Fruit fly (Drosophila melanogaster) whole organism, embryonic: ENCODE data around the gene Catsup.
A peak's percentile ranks its signal among the peaks of the same experiment; 100 is the strongest.

Experiments used
- Abd-B ChIP-seq: fragments of 200-800 bp; sonication (Bioruptor generic); optimal IDR thresholded peaks from 2 replicates; lab custom pipeline; 2018; ENCODE audit warnings: missing biosample characterization, mild to moderate bottlenecking, missing genetic modification characterization, moderate library complexity
- Atf6 ChIP-seq: fragments of 200-800 bp; sonication (Bioruptor generic); IDR thresholded peaks from 2 replicates; pipeline ENCODE4 v1.3.6; 2022; ENCODE audit warnings: missing biosample characterization, missing genetic modification characterization
- BEAF-32 ChIP-seq: fragments of 200-800 bp; sonication (Bioruptor generic); optimal IDR thresholded peaks from 3 replicates; lab custom pipeline; 2017; ENCODE audit warnings: missing biosample characterization, missing genetic modification characterization, mild to moderate bottlenecking, moderate library complexity, missing genetic modification reagents
- C15 ChIP-seq: fragments of 200-800 bp; sonication (Bioruptor generic); IDR thresholded peaks from 3 replicates; pipeline ENCODE4 v1.3.6; 2022; ENCODE audit warnings: missing biosample characterization, missing genetic modification characterization
- CG10267 ChIP-seq: fragments of 200-800 bp; sonication (Bioruptor generic); optimal IDR thresholded peaks from 2 replicates; lab custom pipeline; 2018; ENCODE audit warnings: missing biosample characterization, mild to moderate bottlenecking, missing genetic modification characterization, moderate library complexity
- CG10654 ChIP-seq: fragments of 200-800 bp; sonication (Bioruptor generic); optimal IDR thresholded peaks from 2 replicates; lab custom pipeline; 2016; ENCODE audit warnings: missing biosample characterization, missing genetic modification characterization
- CG13287 ChIP-seq: fragments of 200-800 bp; sonication (Bioruptor generic); IDR thresholded peaks from 2 replicates; pipeline ENCODE4 v1.3.6; 2022; ENCODE audit warnings: missing biosample characterization, missing genetic modification characterization; ENCODE audit not compliant: partially characterized antibody
- CG13894 ChIP-seq: fragments of 200-800 bp; sonication (Bioruptor generic); optimal IDR thresholded peaks from 3 replicates; lab custom pipeline; 2018; ENCODE audit warnings: missing biosample characterization, mild to moderate bottlenecking, missing genetic modification characterization, moderate library complexity
- CG17328 ChIP-seq: fragments of 200-800 bp; sonication (Bioruptor generic); IDR thresholded peaks from 2 replicates; pipeline ENCODE4 v1.3.6; 2022; ENCODE audit warnings: missing biosample characterization, missing genetic modification characterization
- CG17359 ChIP-seq: fragments of 200-800 bp; sonication (Bioruptor generic); optimal IDR thresholded peaks from 3 replicates; lab custom pipeline; 2018; ENCODE audit warnings: missing biosample characterization, mild to moderate bottlenecking, missing genetic modification characterization, moderate library complexity
- CG17912 ChIP-seq: fragments of 200-800 bp; sonication (Bioruptor generic); optimal IDR thresholded peaks from 2 replicates; lab custom pipeline; 2018; ENCODE audit warnings: missing biosample characterization, mild to moderate bottlenecking, missing genetic modification characterization
- CG18764 ChIP-seq: fragments of 200-800 bp; sonication (Bioruptor generic); optimal IDR thresholded peaks from 3 replicates; lab custom pipeline; 2016; ENCODE audit warnings: missing biosample characterization, missing genetic modification characterization
- CG30431 ChIP-seq: fragments of 200-800 bp; sonication (Bioruptor generic); optimal IDR thresholded peaks from 2 replicates; lab custom pipeline; 2017; ENCODE audit warnings: missing biosample characterization, missing genetic modification characterization
- CG4404 ChIP-seq: fragments of 200-800 bp; sonication (Bioruptor generic); IDR thresholded peaks from 2 replicates; pipeline ENCODE4 v1.3.6; 2022; ENCODE audit warnings: missing biosample characterization, missing genetic modification characterization
- CG5245 ChIP-seq: fragments of 200-800 bp; sonication (Bioruptor generic); optimal IDR thresholded peaks from 3 replicates; lab custom pipeline; 2016; ENCODE audit warnings: missing biosample characterization, missing genetic modification characterization
- CG6683 ChIP-seq: fragments of 200-800 bp; sonication (Bioruptor generic); optimal IDR thresholded peaks from 2 replicates; lab custom pipeline; 2017; ENCODE audit warnings: missing biosample characterization, mild to moderate bottlenecking, missing genetic modification characterization, missing genetic modification reagents
- CG7357 ChIP-seq: fragments of 200-800 bp; sonication (Bioruptor generic); IDR thresholded peaks from 3 replicates; pipeline ENCODE4 v1.3.6; 2022; ENCODE audit warnings: missing biosample characterization, missing genetic modification characterization
- CG8765 ChIP-seq: fragments of 200-800 bp; sonication (Bioruptor generic); IDR thresholded peaks from 2 replicates; pipeline ENCODE4 v1.3.6; 2022; ENCODE audit warnings: missing biosample characterization, missing genetic modification characterization
- CG9876 ChIP-seq: fragments of 200-800 bp; sonication (Bioruptor generic); optimal IDR thresholded peaks from 2 replicates; lab custom pipeline; 2016; ENCODE audit warnings: missing biosample characterization, missing genetic modification characterization
- Chrac-16 ChIP-seq: fragments of 200-800 bp; sonication (Bioruptor generic); optimal IDR thresholded peaks from 3 replicates; lab custom pipeline; 2016; ENCODE audit warnings: missing biosample characterization, missing genetic modification characterization
- Dip3 ChIP-seq: fragments of 200-800 bp; sonication (Bioruptor generic); optimal IDR thresholded peaks from 3 replicates; lab custom pipeline; 2016; ENCODE audit warnings: missing biosample characterization, missing genetic modification characterization
- Dref ChIP-seq: fragments of 200-800 bp; sonication (Bioruptor generic); IDR thresholded peaks from 2 replicates; pipeline ENCODE4 v1.3.6; 2022; ENCODE audit warnings: missing biosample characterization, missing genetic modification characterization
- Fer1 ChIP-seq: fragments of 200-800 bp; sonication (Bioruptor generic); optimal IDR thresholded peaks from 2 replicates; lab custom pipeline; 2017; ENCODE audit warnings: missing biosample characterization, mild to moderate bottlenecking, missing genetic modification characterization
- HLH3B ChIP-seq: fragments of 200-800 bp; sonication (Bioruptor generic); IDR thresholded peaks from 2 replicates; pipeline ENCODE4 v1.3.6; 2022; ENCODE audit warnings: missing biosample characterization, missing genetic modification characterization
- HLH54F ChIP-seq: fragments of 200-800 bp; sonication (Bioruptor generic); optimal IDR thresholded peaks from 3 replicates; lab custom pipeline; 2016; ENCODE audit warnings: missing biosample characterization, missing genetic modification characterization
- Hmr ChIP-seq: fragments of 200-800 bp; sonication (Bioruptor generic); optimal IDR thresholded peaks from 3 replicates; lab custom pipeline; 2017; ENCODE audit warnings: mild to moderate bottlenecking, missing biosample characterization, missing genetic modification reagents, missing genetic modification characterization
- Hmx ChIP-seq: fragments of 200-800 bp; sonication (Bioruptor generic); optimal IDR thresholded peaks from 2 replicates; lab custom pipeline; 2016; ENCODE audit warnings: missing biosample characterization, missing genetic modification characterization
- Hsf ChIP-seq: fragments of 200-800 bp; sonication (Bioruptor generic); optimal IDR thresholded peaks from 3 replicates; lab custom pipeline; 2016; ENCODE audit warnings: missing biosample characterization, missing genetic modification characterization
- Lhr ChIP-seq: fragments of 200-800 bp; sonication (Bioruptor generic); optimal IDR thresholded peaks from 3 replicates; lab custom pipeline; 2017; ENCODE audit warnings: mild to moderate bottlenecking, missing biosample characterization, missing genetic modification reagents, missing genetic modification characterization
- MTF-1 ChIP-seq: fragments of 200-800 bp; sonication (Bioruptor generic); optimal IDR thresholded peaks from 2 replicates; lab custom pipeline; 2018; ENCODE audit warnings: missing biosample characterization, mild to moderate bottlenecking, missing genetic modification characterization, borderline replicate concordance
- Mad ChIP-seq: fragments of 200-800 bp; sonication (Bioruptor generic); optimal IDR thresholded peaks from 2 replicates; lab custom pipeline; 2016; ENCODE audit warnings: missing biosample characterization, missing genetic modification characterization
- Myb ChIP-seq: fragments of 200-800 bp; sonication (Bioruptor generic); optimal IDR thresholded peaks from 2 replicates; lab custom pipeline; 2016; ENCODE audit warnings: missing biosample characterization, missing genetic modification characterization
- NK7.1 ChIP-seq: fragments of 200-800 bp; sonication (Bioruptor generic); optimal IDR thresholded peaks from 3 replicates; lab custom pipeline; 2016; ENCODE audit warnings: missing biosample characterization, missing genetic modification characterization
- Nf-YB ChIP-seq: fragments of 200-800 bp; sonication (Bioruptor generic); optimal IDR thresholded peaks from 3 replicates; lab custom pipeline; 2019; ENCODE audit warnings: missing biosample characterization, mild to moderate bottlenecking, missing genetic modification characterization, moderate library complexity
- Opbp ChIP-seq: fragments of 200-800 bp; sonication (Bioruptor generic); IDR thresholded peaks from 3 replicates; pipeline ENCODE4 v1.3.6; 2022; ENCODE audit warnings: missing biosample characterization, missing genetic modification characterization; ENCODE audit not compliant: partially characterized antibody
- Tbp ChIP-seq: fragments of >200 bp; optimal IDR thresholded peaks from 2 replicates; lab custom pipeline; 2018; ENCODE audit warnings: missing biosample characterization, missing genetic modification characterization
- bbx ChIP-seq: fragments of 200-800 bp; sonication (Bioruptor generic); IDR thresholded peaks from 2 replicates; pipeline ENCODE4 v1.3.6; 2022; ENCODE audit warnings: missing biosample characterization, missing genetic modification characterization; ENCODE audit not compliant: partially characterized antibody
- cwo ChIP-seq: fragments of 200-800 bp; sonication (Bioruptor generic); optimal IDR thresholded peaks from 3 replicates; lab custom pipeline; 2017; ENCODE audit warnings: missing biosample characterization, missing genetic modification characterization, mild to moderate bottlenecking, moderate library complexity, missing genetic modification reagents
- eve ChIP-seq, 2 experiments: fragments of >200 bp; optimal IDR thresholded peaks; 2 replicates each; lab custom pipeline; 2017; ENCODE audit warnings: missing biosample characterization in 2 of 2, missing genetic modification characterization in 2 of 2
- ftz-f1 ChIP-seq: fragments of 200-800 bp; sonication (Bioruptor generic); optimal IDR thresholded peaks from 2 replicates; lab custom pipeline; 2016; ENCODE audit warnings: missing biosample characterization, missing genetic modification characterization
- inv ChIP-seq: fragments of 200-800 bp; sonication (Bioruptor generic); IDR thresholded peaks from 2 replicates; pipeline ENCODE4 v1.3.6; 2022; ENCODE audit warnings: missing biosample characterization, missing genetic modification characterization; ENCODE audit not compliant: partially characterized antibody
- nerfin-1 ChIP-seq: fragments of 200-800 bp; sonication (Bioruptor generic); optimal IDR thresholded peaks from 3 replicates; lab custom pipeline; 2019; ENCODE audit warnings: missing biosample characterization, mild to moderate bottlenecking, missing genetic modification characterization, moderate library complexity
- onecut ChIP-seq: fragments of 200-800 bp; sonication (Bioruptor generic); IDR thresholded peaks from 2 replicates; pipeline ENCODE4 v1.3.6; 2022; ENCODE audit warnings: missing biosample characterization, missing genetic modification characterization
- phol ChIP-seq: fragments of 200-800 bp; sonication (Bioruptor generic); optimal IDR thresholded peaks from 3 replicates; lab custom pipeline; 2018; ENCODE audit warnings: missing biosample characterization, mild to moderate bottlenecking, missing genetic modification characterization, moderate library complexity
- run ChIP-seq: fragments of 200-800 bp; sonication (Bioruptor generic); optimal IDR thresholded peaks from 3 replicates; lab custom pipeline; 2018; ENCODE audit warnings: missing biosample characterization, mild to moderate bottlenecking, missing genetic modification characterization
- seq ChIP-seq: fragments of 200-800 bp; sonication (Bioruptor generic); IDR thresholded peaks from 2 replicates; pipeline ENCODE4 v1.3.6; 2022; ENCODE audit warnings: missing biosample characterization, missing genetic modification characterization
- twi ChIP-seq: fragments of 200-800 bp; optimal IDR thresholded peaks from 2 replicates; lab custom pipeline; 2019; ENCODE audit warnings: missing biosample characterization, mild to moderate bottlenecking, missing genetic modification characterization, moderate library complexity
- vnd ChIP-seq: fragments of 200-800 bp; sonication (Bioruptor generic); IDR thresholded peaks from 3 replicates; pipeline ENCODE4 v1.3.6; 2022; ENCODE audit warnings: missing biosample characterization, missing genetic modification characterization; ENCODE audit not compliant: partially characterized antibody
- yki ChIP-seq: fragments of >200 bp; optimal IDR thresholded peaks from 3 replicates; lab custom pipeline; 2018
- zen2 ChIP-seq: fragments of 200-800 bp; sonication (Bioruptor generic); IDR thresholded peaks from 3 replicates; pipeline ENCODE4 v1.3.6; 2022; ENCODE audit warnings: missing biosample characterization, missing genetic modification characterization; ENCODE audit not compliant: partially characterized antibody

The Catsup gene

dm6 chr2L:19034213-19034929, 7.3 kb upstream of the Catsup start, which contains the start of the genes mib2 and CG31800 (continued):
- TF ChIP-seq CG5245 (GFP tag; lab: Kevin White, UChicago) (no peak), CG13287 (GFP tag; lab: Robert Waterston, UW) (peak; percentile 78), NK7.1 (GFP tag; lab: Kevin White, UChicago) (no peak), Dip3 (GFP tag; lab: Kevin White, UChicago) (no peak), Lhr (GFP tag; lab: Kevin White, UChicago) (no peak), BEAF-32 (GFP tag; lab: Kevin White, UChicago) (peak; percentile 84), Mad (GFP tag; lab: Kevin White, UChicago) (no peak), Hsf (GFP tag; lab: Kevin White, UChicago) (no peak), phol (tag; lab: Kevin White, UChicago) (peak; percentile 5), Atf6 (GFP tag; lab: Robert Waterston, UW) (no peak), nerfin-1 (tag; lab: Kevin White, UChicago) (no peak), C15 (GFP tag; lab: Robert Waterston, UW) (no peak), HLH3B (GFP tag; lab: Robert Waterston, UW) (no peak), twi (tag; lab: Kevin White, UChicago) (peak; percentile 77), CG30431 (no peak), Chrac-16 (GFP tag; lab: Kevin White, UChicago) (no peak), eve (GFP tag; optimal IDR thresholded peaks at IDR 0.05; lab: Kevin White, UChicago) (no peak), Abd-B (peak; percentile 37), CG7357 (GFP tag; lab: Robert Waterston, UW) (no peak), CG6683 (GFP tag; lab: Kevin White, UChicago) (no peak), ftz-f1 (GFP tag; lab: Kevin White, UChicago) (no peak), CG8765 (GFP tag; lab: Robert Waterston, UW) (no peak), CG4404 (GFP tag; lab: Robert Waterston, UW) (no peak), seq (no peak), CG17328 (no peak), Nf-YB (GFP tag; lab: Kevin White, UChicago) (no peak), bbx (GFP tag; lab: Robert Waterston, UW) (peak; percentile 91), CG18764 (no peak), Hmx (GFP tag; lab: Kevin White, UChicago) (no peak), CG13894 (tag; lab: Kevin White, UChicago) (peak; percentile 1), Hmr (GFP tag; lab: Kevin White, UChicago) (no peak), vnd (GFP tag; lab: Robert Waterston, UW) (peak; percentile 77), Opbp (peak; percentile 86; the same call in 2 of the 3 replicates), CG10267 (peak; percentile 16), inv (GFP tag; lab: Robert Waterston, UW) (peak; percentile 75), onecut (GFP tag; lab: Robert Waterston, UW) (no peak), CG17359 (tag; lab: Kevin White, UChicago) (no peak), yki (lab: Kevin White, UChicago) (no peak), cwo (no peak), run (tag; lab: Kevin White, UChicago) (no peak), CG17912 (GFP tag; lab: Kevin White, UChicago) (no peak), HLH54F (GFP tag; lab: Kevin White, UChicago) (no peak), MTF-1 (GFP tag; lab: Kevin White, UChicago) (no peak), zen2 (GFP tag; lab: Robert Waterston, UW) (peak; percentile 81; the same call in 2 of the 3 replicates), Tbp (GFP tag; lab: Kevin White, UChicago) (no peak), Fer1 (GFP tag; lab: Kevin White, UChicago) (no peak), Dref (GFP tag; lab: Robert Waterston, UW) (peak; percentile 86), Myb (GFP tag; lab: Kevin White, UChicago) (no peak), CG9876 (GFP tag; lab: Kevin White, UChicago) (no peak), CG10654 (GFP tag; lab: Kevin White, UChicago) (no peak)
